Worm (Caenorhabditis elegans) whole organism, L4 larva: Measurements from ENCODE around the gene K11G12.6.

Source experiments
- F10B5.3 ChIP-seq: sonication (generic microtip); optimal IDR thresholded peaks from 2 replicates; lab custom pipeline; 2016; ENCODE audit warnings: mild to moderate bottlenecking, missing genetic modification characterization, missing compliant biosample characterization
- F37D6.2 ChIP-seq: sonication (generic microtip); optimal IDR thresholded peaks from 2 replicates; lab custom pipeline; 2016; ENCODE audit warnings: mild to moderate bottlenecking, missing genetic modification characterization, missing compliant biosample characterization
- Y48G9A.11 ChIP-seq: fragments of 200-800 bp; sonication (Bioruptor generic); IDR thresholded peaks from 2 replicates; pipeline ENCODE4 v1.3.6; 2022; ENCODE audit warnings: missing genetic modification reagents, missing genetic modification characterization, missing compliant biosample characterization
- ZK546.5 ChIP-seq, 2 experiments: sonication (generic microtip); optimal IDR thresholded peaks; 2 replicates each; lab custom pipeline; 2017; ENCODE audit warnings: missing biosample characterization in 2 of 2, missing genetic modification characterization in 2 of 2
- aha-1 ChIP-seq: fragments of 150-350 bp; peaks from one replicate; lab custom pipeline; 2014; ENCODE audit warnings: missing biosample characterization, missing genetic modification characterization
- ama-1 ChIP-seq: fragments of 150-350 bp; optimal IDR thresholded peaks from 2 replicates; lab custom pipeline; 2014; ENCODE audit warnings: inconsistent platforms, mixed read lengths
- ceh-20 ChIP-seq: fragments of 200-800 bp; sonication (Bioruptor generic); IDR thresholded peaks from 2 replicates; pipeline ENCODE4 v1.3.6; 2022; ENCODE audit warnings: missing genetic modification reagents, missing genetic modification characterization, missing compliant biosample characterization
- ceh-44 ChIP-seq: fragments of 200-800 bp; sonication (Bioruptor generic); IDR thresholded peaks from 2 replicates; pipeline ENCODE4 v1.3.6; 2022; ENCODE audit warnings: missing genetic modification reagents, missing genetic modification characterization, missing compliant biosample characterization
- ceh-62 ChIP-seq: sonication (generic microtip); optimal IDR thresholded peaks from 2 replicates; lab custom pipeline; 2017; ENCODE audit warnings: missing biosample characterization, missing genetic modification characterization
- ceh-82 ChIP-seq: sonication (generic microtip); optimal IDR thresholded peaks from 2 replicates; lab custom pipeline; 2017; ENCODE audit warnings: missing biosample characterization, missing genetic modification characterization
- cey-2 ChIP-seq: sonication (generic microtip); optimal IDR thresholded peaks from 3 replicates; lab custom pipeline; 2017; ENCODE audit warnings: missing genetic modification characterization, mild to moderate bottlenecking, missing compliant biosample characterization, antibody characterized with exemption, borderline replicate concordance; ENCODE audit not compliant: insufficient read depth
- ctbp-1 ChIP-seq: fragments of 200-800 bp; sonication (Bioruptor generic); IDR thresholded peaks from 2 replicates; pipeline ENCODE4 v1.3.6; 2022; ENCODE audit warnings: missing genetic modification reagents, missing genetic modification characterization, missing compliant biosample characterization
- daf-12 ChIP-seq: fragments of 150-350 bp; optimal IDR thresholded peaks from 2 replicates; lab custom pipeline; 2014; ENCODE audit warnings: missing biosample characterization, missing genetic modification reagents, missing genetic modification characterization
- daf-16 ChIP-seq, 3 experiments: sonication (generic microtip); optimal IDR thresholded peaks; 2 replicates each; lab custom pipeline; 2016 to 2017; ENCODE audit warnings: missing genetic modification characterization in 3 of 3, missing genetic modification reagents in 3 of 3, mild to moderate bottlenecking in 2 of 3, missing compliant biosample characterization in 2 of 3, missing biosample characterization in 1 of 3, moderate library complexity in 1 of 3
- duxl-1 ChIP-seq: sonication (generic microtip); optimal IDR thresholded peaks from 2 replicates; lab custom pipeline; 2016; ENCODE audit warnings: mild to moderate bottlenecking, missing genetic modification characterization, moderate library complexity, missing compliant biosample characterization; ENCODE audit not compliant: poor library complexity
- dve-1 ChIP-seq: sonication (generic microtip); optimal IDR thresholded peaks from 2 replicates; lab custom pipeline; 2017; ENCODE audit warnings: antibody characterized with exemption, mild to moderate bottlenecking, missing genetic modification characterization, missing compliant biosample characterization; ENCODE audit not compliant: insufficient read depth
- hif-1 ChIP-seq, 2 experiments: sonication (generic microtip); optimal IDR thresholded peaks; 2 replicates each; lab custom pipeline; 2016 to 2017; ENCODE audit warnings: missing compliant biosample characterization in 2 of 2, missing genetic modification characterization in 2 of 2, missing genetic modification reagents in 2 of 2, missing genotype in 2 of 2, mild to moderate bottlenecking in 1 of 2
- hlh-11 ChIP-seq: fragments of 200-800 bp; sonication (Bioruptor generic); optimal IDR thresholded peaks from 2 replicates; lab custom pipeline; 2018; ENCODE audit warnings: mild to moderate bottlenecking, missing genetic modification characterization, missing compliant biosample characterization
- lin-1 ChIP-seq: fragments of 200-800 bp; sonication (Bioruptor generic); IDR thresholded peaks from 2 replicates; pipeline ENCODE4 v1.3.6; 2022; ENCODE audit warnings: missing genetic modification reagents, missing genetic modification characterization, missing compliant biosample characterization
- lin-13 ChIP-seq: fragments of 150-350 bp; optimal IDR thresholded peaks from 2 replicates; lab custom pipeline; 2014; ENCODE audit warnings: missing biosample characterization, missing genetic modification reagents, missing genetic modification characterization
- lin-29 ChIP-seq: fragments of 200-800 bp; sonication (Bioruptor generic); IDR thresholded peaks from 2 replicates; pipeline ENCODE4 v1.3.6; 2022; ENCODE audit warnings: missing genetic modification reagents, missing genetic modification characterization, missing compliant biosample characterization
- lin-38 ChIP-seq: fragments of 200-800 bp; sonication (Bioruptor generic); IDR thresholded peaks from 2 replicates; pipeline ENCODE4 v1.3.6; 2022; ENCODE audit warnings: missing genetic modification reagents, missing genetic modification characterization, missing compliant biosample characterization
- lsy-2 ChIP-seq, 2 experiments: fragments of 150-350 bp in 1 of 2; sonication (generic microtip) in 1 of 2; optimal IDR thresholded peaks; 2 replicates each; lab custom pipeline; 2014 to 2017; ENCODE audit warnings: missing biosample characterization in 2 of 2, missing genetic modification characterization in 2 of 2
- mep-1 ChIP-seq: fragments of 150-350 bp; sonication (generic microtip); optimal IDR thresholded peaks from 3 replicates; lab custom pipeline; 2014; ENCODE audit warnings: missing biosample characterization, missing genetic modification characterization
- nhr-10 ChIP-seq: fragments of 150-350 bp; optimal IDR thresholded peaks from 2 replicates; lab custom pipeline; 2014; ENCODE audit warnings: missing biosample characterization, missing genetic modification characterization
- nhr-28 ChIP-seq: fragments of 150-350 bp; optimal IDR thresholded peaks from 2 replicates; lab custom pipeline; 2014; ENCODE audit warnings: missing biosample characterization, missing genetic modification characterization
- nhr-42 ChIP-seq: fragments of 200-800 bp; sonication (Bioruptor generic); IDR thresholded peaks from 2 replicates; pipeline ENCODE4 v1.3.6; 2022; ENCODE audit warnings: missing genetic modification characterization, missing compliant biosample characterization
- rbr-2 ChIP-seq: sonication (generic microtip); optimal IDR thresholded peaks from 2 replicates; lab custom pipeline; 2016; ENCODE audit warnings: missing genotype, missing genetic modification characterization, missing compliant biosample characterization
- set-16 ChIP-seq: fragments of 200-800 bp; sonication (Bioruptor generic); IDR thresholded peaks from 2 replicates; pipeline ENCODE4 v1.3.6; 2022; ENCODE audit warnings: missing genetic modification reagents, missing genetic modification characterization, missing compliant biosample characterization
- spr-1 ChIP-seq: sonication (generic microtip); optimal IDR thresholded peaks from 2 replicates; lab custom pipeline; 2016; ENCODE audit warnings: mild to moderate bottlenecking, missing genetic modification characterization, missing compliant biosample characterization
- spr-3 ChIP-seq: fragments of 200-800 bp; sonication (Bioruptor generic); optimal IDR thresholded peaks from 2 replicates; lab custom pipeline; 2018; ENCODE audit warnings: mild to moderate bottlenecking, missing genetic modification characterization, missing compliant biosample characterization
- unc-62 ChIP-seq, 3 experiments: fragments of 150-350 bp in 1 of 3; sonication (generic microtip); optimal IDR thresholded peaks in 2 of 3; peaks in 1 of 3; 1 replicate in 1 of 3; 2 replicates in 2 of 3; lab custom pipeline; 2014 to 2017; ENCODE audit warnings: missing biosample characterization in 3 of 3, missing genetic modification characterization in 3 of 3, missing genetic modification reagents in 3 of 3, missing genotype in 1 of 3
- zag-1 ChIP-seq: fragments of 150-350 bp; optimal IDR thresholded peaks from 2 replicates; lab custom pipeline; 2014; ENCODE audit warnings: missing biosample characterization, missing genetic modification characterization
- zfp-2 ChIP-seq: sonication (generic microtip); optimal IDR thresholded peaks from 2 replicates; lab custom pipeline; 2016; ENCODE audit warnings: mild to moderate bottlenecking, missing genetic modification characterization, missing compliant biosample characterization
- zip-2 ChIP-seq: fragments of 150-350 bp; optimal IDR thresholded peaks from 2 replicates; lab custom pipeline; 2014; ENCODE audit warnings: missing biosample characterization, missing genetic modification characterization
- ztf-7 ChIP-seq: fragments of 150-350 bp; optimal IDR thresholded peaks from 2 replicates; lab custom pipeline; 2014; ENCODE audit warnings: missing biosample characterization, missing genetic modification characterization

The K11G12.6 gene

ce11 chrX:6728820-6729396, 549 bp downstream of the K11G12.6 start (continued):
- TF ChIP-seq ama-1 (lab: Kevin White, UChicago) (no peak), lsy-2 (tag; optimal IDR thresholded peaks at IDR 0.05; lab: Kevin White, UChicago) (peak in 1 of 2 experiments; percentile 44), lin-1 (no peak), nhr-28 (no peak), spr-3 (GFP tag; lab: Kevin White, UChicago) (no peak), ZK546.5 (tag; optimal IDR thresholded peaks at IDR 0.05; lab: Kevin White, UChicago) (no peak), rbr-2 (no peak)

- TF ChIP-seq hlh-11 (no peak), ztf-7 (tag; lab: Kevin White, UChicago) (no peak), cey-2 (no peak), lin-38 (GFP tag; lab: Robert Waterston, UW) (0 out of 2 replicates have a peak, but pooled peaks have one; percentile 10), ceh-44 (no peak), zfp-2 (tag; lab: Kevin White, UChicago) (no peak), hif-1 (tag; optimal IDR thresholded peaks at IDR 0.05; lab: Kevin White, UChicago) (no peak), duxl-1 (peak; percentile 10), ama-1 (lab: Kevin White, UChicago) (peak; percentile 74), ceh-20 (GFP tag; lab: Robert Waterston, UW) (0 out of 2 replicates have a peak, but pooled peaks have one; percentile 40), spr-1 (tag; lab: Kevin White, UChicago) (no peak), daf-16 (GFP tag; optimal IDR thresholded peaks at IDR 0.05; lab: Kevin White, UChicago) (no peak), daf-16 (tag; optimal IDR thresholded peaks at IDR 0.05; lab: Kevin White, UChicago) (no peak), zip-2 (tag; lab: Kevin White, UChicago) (no peak), aha-1 (tag; lab: Kevin White, UChicago) (peak; percentile 32)
Measured at ce11 chrX:6725260-6725718, 4.2 kb downstream of the K11G12.6 start, which contains the start of gene slc-25A10. TSS of gene slc-25A10 (minus strand) at chrX:6725668.

- TF ChIP-seq unc-62 (GFP tag; optimal IDR thresholded peaks at IDR 0.05 in 1 of 2; lab: Kevin White, UChicago): peak in 1 of 2 experiments; percentile 34
- TF ChIP-seq unc-62 (tag; optimal IDR thresholded peaks at IDR 0.05; lab: Kevin White, UChicago): no peak
- no peak for TF ChIP-seq nhr-10 (tag; lab: Kevin White, UChicago)
- no peak for TF ChIP-seq mep-1 (tag; lab: Kevin White, UChicago)
- TF ChIP-seq dve-1: peak; percentile 27
Measured at ce11 chrX:6722966-6723365, 6.5 kb downstream of the K11G12.6 start, which contains the start of gene smf-1. TSS of gene smf-1 (minus strand) at chrX:6723066.

- TF ChIP-seq ceh-82 (tag; lab: Kevin White, UChicago) (no peak), F37D6.2 (tag; lab: Kevin White, UChicago) (no peak), lin-29 (GFP tag; lab: Robert Waterston, UW) (no peak), ztf-7 (tag; lab: Kevin White, UChicago) (no peak), Y48G9A.11 (GFP tag; lab: Robert Waterston, UW) (no peak), F10B5.3 (tag; lab: Kevin White, UChicago) (no peak), ZK546.5 (tag; optimal IDR thresholded peaks at IDR 0.05; lab: Kevin White, UChicago) (no peak), lin-13 (no peak), daf-12 (tag; lab: Kevin White, UChicago) (no peak), ceh-62 (tag; lab: Kevin White, UChicago) (no peak), nhr-42 (GFP tag; lab: Robert Waterston, UW) (no peak), zag-1 (no peak), cey-2 (no peak), duxl-1 (no peak), ceh-44 (no peak), lin-38 (GFP tag; lab: Robert Waterston, UW) (no peak), nhr-10 (tag; lab: Kevin White, UChicago) (no peak), rbr-2 (no peak), ctbp-1 (GFP tag; lab: Robert Waterston, UW) (no peak), set-16 (no peak)
Measured at ce11 chrX:6718595-6718994, 10.9 kb downstream of the K11G12.6 start, which contains the start of gene smf-2. TSS of gene smf-2 (minus strand) at chrX:6718695.
